Fruit fly (Drosophila melanogaster): ENCODE measurements around the gene CG3942.

- TF ChIP-seq vvl (GFP tag; IDR thresholded peaks at IDR 0.05): no peak
- TF ChIP-seq CTCF (GFP tag; optimal IDR thresholded peaks at IDR 0.05): no peak
These were observed 19.4 kb upstream of the CG3942 start, which contains the start of gene Cyp313a5 for dm6 chr3R:12234584-12234983.

Data from whole organism, embryonic.